Fruit fly (Drosophila melanogaster) whole organism, embryonic: ENCODE data around the gene CG42375.
A peak's percentile ranks its signal among the peaks of the same experiment; 100 is the strongest.

Experiments used
- Antp ChIP-seq: fragments of 200-800 bp; sonication (Bioruptor generic); optimal IDR thresholded peaks from 3 replicates; lab custom pipeline; 2016; ENCODE audit warnings: missing biosample characterization, missing genetic modification characterization
- Atf-2 ChIP-seq: fragments of 200-800 bp; sonication (Bioruptor generic); optimal IDR thresholded peaks from 2 replicates; lab custom pipeline; 2016; ENCODE audit warnings: missing biosample characterization, missing genetic modification characterization
- Atf6 ChIP-seq: fragments of 200-800 bp; sonication (Bioruptor generic); IDR thresholded peaks from 2 replicates; pipeline ENCODE4 v1.3.6; 2022; ENCODE audit warnings: missing biosample characterization, missing genetic modification characterization
- CG11696 ChIP-seq: fragments of 200-800 bp; sonication (Bioruptor generic); IDR thresholded peaks from 2 replicates; pipeline ENCODE4 v1.3.6; 2022; ENCODE audit warnings: missing biosample characterization, missing genetic modification characterization
- CG12236 ChIP-seq: fragments of 200-800 bp; sonication (Bioruptor generic); optimal IDR thresholded peaks from 2 replicates; lab custom pipeline; 2016; ENCODE audit warnings: missing biosample characterization, missing genetic modification characterization
- CG13424 ChIP-seq: fragments of 200-800 bp; sonication (Bioruptor generic); optimal IDR thresholded peaks from 2 replicates; lab custom pipeline; 2019; ENCODE audit warnings: missing biosample characterization, mild to moderate bottlenecking, missing genetic modification characterization, moderate library complexity
- CG15269 ChIP-seq: fragments of 200-800 bp; sonication (Bioruptor generic); optimal IDR thresholded peaks from 2 replicates; lab custom pipeline; 2018; ENCODE audit warnings: missing biosample characterization, mild to moderate bottlenecking, missing genetic modification characterization, moderate library complexity
- CG1832 ChIP-seq: fragments of 200-800 bp; sonication (Bioruptor generic); optimal IDR thresholded peaks from 2 replicates; lab custom pipeline; 2017; ENCODE audit warnings: missing biosample characterization, mild to moderate bottlenecking, missing genetic modification characterization, inconsistent platforms
- CG4854 ChIP-seq: fragments of 200-800 bp; sonication (Bioruptor generic); optimal IDR thresholded peaks from 2 replicates; lab custom pipeline; 2016; ENCODE audit warnings: missing biosample characterization, missing genetic modification characterization, inconsistent platforms
- CG7987 ChIP-seq: fragments of 200-800 bp; sonication (Bioruptor generic); optimal IDR thresholded peaks from 2 replicates; lab custom pipeline; 2018; ENCODE audit warnings: missing biosample characterization, mild to moderate bottlenecking, missing genetic modification characterization, moderate library complexity
- CG9609 ChIP-seq: fragments of 200-800 bp; sonication (Bioruptor generic); optimal IDR thresholded peaks from 3 replicates; lab custom pipeline; 2016; ENCODE audit warnings: missing biosample characterization, missing genetic modification characterization
- D19B ChIP-seq: fragments of 200-800 bp; sonication (Bioruptor generic); optimal IDR thresholded peaks from 2 replicates; lab custom pipeline; 2017; ENCODE audit warnings: missing biosample characterization, mild to moderate bottlenecking, missing genetic modification characterization
- Dref ChIP-seq: fragments of 200-800 bp; sonication (Bioruptor generic); IDR thresholded peaks from 2 replicates; pipeline ENCODE4 v1.3.6; 2022; ENCODE audit warnings: missing biosample characterization, missing genetic modification characterization
- Fer3 ChIP-seq: fragments of 200-800 bp; sonication (Bioruptor generic); optimal IDR thresholded peaks from 2 replicates; lab custom pipeline; 2018; ENCODE audit warnings: missing biosample characterization, mild to moderate bottlenecking, missing genetic modification characterization, moderate library complexity
- Kr ChIP-seq: fragments of 200-800 bp; sonication (Bioruptor generic); optimal IDR thresholded peaks from 2 replicates; lab custom pipeline; 2017; ENCODE audit warnings: missing biosample characterization, mild to moderate bottlenecking, missing genetic modification characterization
- MBD-R2 ChIP-seq: fragments of 200-800 bp; sonication (Bioruptor generic); IDR thresholded peaks from 2 replicates; pipeline ENCODE4 v1.3.6; 2022; ENCODE audit warnings: missing biosample characterization, missing genetic modification characterization
- Med ChIP-seq: fragments of 200-800 bp; sonication (Bioruptor generic); peaks from one replicate; lab custom pipeline; 2016; ENCODE audit warnings: missing biosample characterization, missing genetic modification characterization, mild to moderate bottlenecking, inconsistent platforms, moderate library complexity
- Opbp ChIP-seq: fragments of 200-800 bp; sonication (Bioruptor generic); IDR thresholded peaks from 3 replicates; pipeline ENCODE4 v1.3.6; 2022; ENCODE audit warnings: missing biosample characterization, missing genetic modification characterization; ENCODE audit not compliant: partially characterized antibody
- Pdp1 ChIP-seq, 2 experiments: fragments of 200-800 bp; sonication (Bioruptor generic); optimal IDR thresholded peaks; 3 replicates each; lab custom pipeline; 2016; ENCODE audit warnings: missing biosample characterization in 2 of 2, missing genetic modification characterization in 2 of 2, mild to moderate bottlenecking in 1 of 2, moderate library complexity in 1 of 2
- Rx ChIP-seq: fragments of 200-800 bp; sonication (Bioruptor generic); IDR thresholded peaks from 2 replicates; pipeline ENCODE4 v1.3.6; 2022; ENCODE audit warnings: missing biosample characterization, missing genetic modification characterization
- ara ChIP-seq: fragments of 200-800 bp; sonication (Bioruptor generic); IDR thresholded peaks from 2 replicates; pipeline ENCODE4 v1.3.6; 2022; ENCODE audit warnings: missing biosample characterization, missing genetic modification characterization
- ato ChIP-seq: fragments of 200-800 bp; sonication (Bioruptor generic); IDR thresholded peaks from 2 replicates; pipeline ENCODE4 v1.3.6; 2022; ENCODE audit warnings: missing biosample characterization, missing genetic modification characterization; ENCODE audit not compliant: partially characterized antibody
- bcd ChIP-seq: fragments of 200-800 bp; sonication (Bioruptor generic); optimal IDR thresholded peaks from 2 replicates; lab custom pipeline; 2017; ENCODE audit warnings: missing biosample characterization, mild to moderate bottlenecking, missing genetic modification characterization
- chinmo ChIP-seq: fragments of 200-800 bp; sonication (Bioruptor generic); IDR thresholded peaks from 4 replicates; pipeline ENCODE4 v1.3.6; 2022; ENCODE audit warnings: missing biosample characterization, missing genetic modification characterization; ENCODE audit not compliant: partially characterized antibody
- crol ChIP-seq: fragments of 200-800 bp; sonication (Bioruptor generic); IDR thresholded peaks from 2 replicates; pipeline ENCODE4 v1.3.6; 2022; ENCODE audit warnings: missing biosample characterization, missing genetic modification characterization
- crp ChIP-seq, 2 experiments: fragments of 200-800 bp; sonication (Bioruptor generic); optimal IDR thresholded peaks; 2 replicates in 1 of 2; 3 replicates in 1 of 2; lab custom pipeline; 2017; ENCODE audit warnings: missing biosample characterization in 2 of 2, missing genetic modification characterization in 2 of 2, mild to moderate bottlenecking in 1 of 2, moderate library complexity in 1 of 2
- esg ChIP-seq: fragments of 200-800 bp; sonication (Bioruptor generic); conservative IDR thresholded peaks from 2 replicates; pipeline ENCODE4 v1.3.6; 2022; ENCODE audit warnings: missing biosample characterization, missing genetic modification characterization
- exex ChIP-seq: fragments of 200-800 bp; sonication (Bioruptor generic); optimal IDR thresholded peaks from 4 replicates; lab custom pipeline; 2018; ENCODE audit warnings: missing biosample characterization, mild to moderate bottlenecking, missing genetic modification characterization, moderate library complexity
- gfzf ChIP-seq: fragments of 200-800 bp; sonication (Bioruptor generic); optimal IDR thresholded peaks from 2 replicates; lab custom pipeline; 2016; ENCODE audit warnings: missing biosample characterization, mild to moderate bottlenecking, missing genetic modification characterization, moderate library complexity
- insv ChIP-seq, 2 experiments: fragments of 200-800 bp; sonication (Bioruptor generic); optimal IDR thresholded peaks; 3 replicates each; lab custom pipeline; 2016 to 2018; ENCODE audit warnings: missing biosample characterization in 2 of 2, missing genetic modification characterization in 2 of 2
- kni ChIP-seq: fragments of 200-800 bp; sonication (Bioruptor generic); optimal IDR thresholded peaks from 3 replicates; lab custom pipeline; 2017; ENCODE audit warnings: mild to moderate bottlenecking, missing biosample characterization, missing genetic modification reagents, missing genetic modification characterization
- nom ChIP-seq: fragments of 200-800 bp; sonication (Bioruptor generic); optimal IDR thresholded peaks from 2 replicates; lab custom pipeline; 2017; ENCODE audit warnings: missing biosample characterization, missing genetic modification characterization, mild to moderate bottlenecking, moderate library complexity, missing genetic modification reagents
- pzg ChIP-seq: fragments of 200-800 bp; sonication (Bioruptor generic); optimal IDR thresholded peaks from 3 replicates; lab custom pipeline; 2018; ENCODE audit warnings: missing biosample characterization, mild to moderate bottlenecking, missing genetic modification characterization, moderate library complexity
- sens ChIP-seq: fragments of 200-800 bp; sonication (Bioruptor generic); peaks from one replicate; lab custom pipeline; 2016; ENCODE audit warnings: missing biosample characterization, missing genetic modification characterization
- ssp ChIP-seq: fragments of 200-800 bp; sonication (Bioruptor generic); IDR thresholded peaks from 2 replicates; pipeline ENCODE4 v1.3.6; 2022; ENCODE audit warnings: missing biosample characterization, missing genetic modification characterization

CG42375 gene

DNA sequence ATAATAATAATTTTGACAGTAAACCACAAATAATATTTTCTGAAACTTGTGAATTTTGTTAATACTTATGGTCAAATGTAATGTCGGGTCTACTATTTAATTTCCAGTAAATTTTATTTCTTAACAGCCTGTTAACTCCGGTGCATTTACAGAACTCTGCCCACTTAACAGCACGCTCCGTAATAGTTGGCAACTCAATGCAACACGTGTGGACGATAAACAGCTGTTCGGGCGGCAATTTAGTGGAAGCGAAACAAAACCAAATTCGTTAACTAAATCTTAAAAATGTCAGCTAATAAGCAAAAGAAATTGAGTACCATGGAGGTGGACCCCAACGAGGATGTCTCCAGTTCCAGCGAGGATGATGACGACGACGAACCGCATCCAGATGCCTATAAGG, 1.3 kb downstream of the CG42375 start, which contains the start of gene CG9286 (continued):
- TF ChIP-seq CG12236 (no peak), ato (GFP tag; lab: Robert Waterston, UW) (no peak), ssp (no peak)

DNA sequence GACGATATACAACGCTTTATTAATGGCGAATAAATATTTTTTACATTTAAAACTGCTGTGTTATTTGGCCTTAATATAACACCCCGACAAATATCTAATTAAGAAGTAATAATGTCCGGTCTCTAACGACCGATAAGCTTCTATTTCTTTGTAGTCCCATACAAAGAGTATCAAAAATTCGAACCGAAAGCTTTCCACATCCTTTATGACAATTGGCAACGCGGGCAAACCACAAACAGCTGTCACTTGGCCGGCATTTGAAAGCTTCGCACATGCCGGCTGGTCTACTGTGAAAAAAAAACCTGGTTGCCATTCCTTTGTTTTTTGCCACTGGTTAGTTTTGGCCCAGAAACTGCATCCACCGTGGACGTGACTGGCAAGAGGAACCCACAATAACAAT, 2.6 kb downstream of the CG42375 start, which contains the start of gene Dip-B:
Gene Dip-B, plus strand, starts transcription at position 254 of the 400 bp plus-strand sequence.
- TF ChIP-seq CG4854 (peak; percentile 43), CG1832 (no peak), CG7987 (no peak), CG13424 (tag; lab: Kevin White, UChicago) (no peak), pzg (GFP tag; lab: Kevin White, UChicago) (peak; percentile 47), gfzf (GFP tag; lab: Kevin White, UChicago) (peak; percentile 19), D19B (GFP tag; lab: Kevin White, UChicago) (peak; percentile 98), Fer3 (tag; lab: Kevin White, UChicago) (no peak), bcd (no peak), sens (peak; percentile 66), chinmo (GFP tag; lab: Robert Waterston, UW) (0 out of 4 replicates have a peak, but pooled peaks have one; percentile 10), crp (GFP tag; optimal IDR thresholded peaks at IDR 0.05; lab: Kevin White, UChicago) (peak in 1 of 2 experiments; percentile 71), Med (peak; percentile 60), MBD-R2 (peak; percentile 60; the same call in 1 of the 2 replicates), esg (GFP tag; lab: Robert Waterston, UW) (no peak), nom (GFP tag; lab: Kevin White, UChicago) (peak; percentile 35), insv (GFP tag; optimal IDR thresholded peaks at IDR 0.05; lab: Kevin White, UChicago) (no peak)

DNA sequence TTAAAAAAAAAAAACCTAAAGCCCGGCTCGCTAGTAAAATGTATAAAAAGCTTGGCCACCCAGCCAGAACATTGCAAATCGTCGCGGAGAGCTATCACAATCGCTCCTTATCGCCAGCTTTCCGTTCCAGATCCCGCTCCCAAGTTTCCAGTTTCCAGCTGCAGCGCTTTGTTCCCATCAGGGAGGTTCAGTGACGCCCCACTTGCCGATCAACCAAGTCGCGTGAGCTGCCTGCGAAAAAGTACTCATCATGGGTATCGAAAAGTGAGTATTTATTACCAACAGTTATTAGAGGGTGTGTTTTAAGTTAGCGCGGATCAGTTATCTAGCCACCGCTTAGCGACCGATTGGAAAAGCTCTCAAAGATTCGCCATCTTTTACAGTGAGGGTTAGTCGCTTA, 3.2 kb downstream of the CG42375 start:
- TF ChIP-seq CG11696 (0 out of 2 replicates have a peak, but pooled peaks have one; percentile 49), Rx (GFP tag; lab: Robert Waterston, UW) (0 out of 2 replicates have a peak, but pooled peaks have one; percentile 4), sens (peak; percentile 61), Atf6 (GFP tag; lab: Robert Waterston, UW) (no peak), Opbp (GFP tag; lab: Robert Waterston, UW) (no peak)

DNA sequence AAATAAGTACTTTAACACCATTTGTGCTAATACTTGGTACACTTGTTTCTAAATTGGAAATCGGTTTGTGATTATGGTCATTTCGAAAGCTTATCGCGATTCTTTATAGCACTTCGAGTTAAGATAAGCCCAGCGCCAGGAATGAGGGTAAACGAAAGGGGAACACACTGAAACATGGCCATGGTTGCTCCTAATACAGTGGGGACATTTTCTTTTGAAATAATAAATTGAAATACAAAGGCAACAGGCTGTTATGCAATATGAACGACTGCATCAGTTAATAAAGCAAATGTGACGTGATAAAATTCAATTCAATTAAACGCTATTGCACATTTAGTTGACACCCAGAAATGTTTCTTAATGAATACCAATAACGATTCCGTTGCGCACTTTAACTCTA, 4.0 kb downstream of the CG42375 start:
- TF ChIP-seq Med = peak; percentile 13
- peak; percentile 90 for TF ChIP-seq exex (tag; lab: Kevin White, UChicago)
- TF ChIP-seq Antp (GFP tag; lab: Kevin White, UChicago) = no peak
- peak in 1 of 2 experiments; percentile 68 for TF ChIP-seq Pdp1 (GFP tag; optimal IDR thresholded peaks at IDR 0.05; lab: Kevin White, UChicago)

DNA sequence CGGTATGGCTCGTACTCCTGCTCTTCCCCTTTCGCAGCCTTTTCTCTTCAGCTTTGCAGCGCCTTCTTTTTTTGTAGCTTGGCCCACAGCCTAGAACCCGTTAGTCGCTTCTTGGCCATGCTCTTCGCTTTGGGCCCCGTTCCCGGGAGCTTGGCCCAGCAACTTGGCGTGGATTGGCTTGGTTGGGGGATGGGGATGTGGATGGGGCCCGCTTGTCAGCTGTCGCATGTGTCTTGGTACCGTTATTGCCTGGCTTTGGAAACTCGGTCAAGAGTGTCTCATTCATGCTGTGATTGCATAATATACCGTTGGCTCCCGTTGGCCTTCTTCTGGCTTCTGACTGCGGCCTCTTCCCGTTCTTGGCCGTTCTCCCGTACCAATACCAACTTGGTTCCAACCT, 6.5 kb downstream of the CG42375 start:
- TF ChIP-seq Pdp1 (GFP tag; optimal IDR thresholded peaks at IDR 0.05; lab: Kevin White, UChicago) = peak in 1 of 2 experiments; percentile 31
- TF ChIP-seq Dref = peak; percentile 27; the same call in 1 of the 2 replicates
- TF ChIP-seq CG15269 (tag; lab: Kevin White, UChicago) = no peak
- TF ChIP-seq CG9609 (GFP tag; lab: Kevin White, UChicago) = no peak
- TF ChIP-seq Med = no peak
- TF ChIP-seq crol (GFP tag; lab: Robert Waterston, UW) = 0 out of 2 replicates have a peak, but pooled peaks have one; percentile 9
- TF ChIP-seq Kr (GFP tag; lab: Kevin White, UChicago) = no peak
- no peak for TF ChIP-seq Atf-2 (GFP tag; lab: Kevin White, UChicago)
- peak; percentile 35 for TF ChIP-seq kni (GFP tag; lab: Kevin White, UChicago)
- 0 out of 2 replicates have a peak, but pooled peaks have one; percentile 19 for TF ChIP-seq ara (GFP tag; lab: Robert Waterston, UW)
